ENCODE assay signal across 1 fruit fly cellular context in the genomic region with DNA sequence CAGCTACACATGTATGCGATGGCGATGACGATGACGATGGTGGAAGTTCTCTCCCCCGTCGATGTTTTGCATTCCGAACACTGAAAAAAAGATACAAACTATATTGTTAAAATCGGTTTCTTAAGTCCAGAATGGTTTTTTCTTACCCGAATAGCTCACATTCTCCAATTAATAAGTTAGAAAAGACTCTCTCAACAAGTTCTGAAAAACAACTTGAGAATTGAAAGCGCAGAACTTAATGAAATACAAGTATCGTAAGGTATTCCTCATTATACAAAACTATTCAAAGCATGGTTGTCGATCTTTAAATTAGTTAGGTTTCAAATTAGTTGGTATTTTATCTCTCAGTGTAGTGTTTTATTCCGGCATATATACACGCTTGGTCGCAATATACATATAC.
TF ChIP-seq lines count a peak whose summit lies in the region.

No protein-coding gene starts in this region.

TF ChIP-seq in whole organism, prepupa, 60 proteins besides CTCF, POLR2A, EP300 and RAD21 (continued from another document):
- peak; percentile 16 for TF ChIP-seq CG6792 (GFP tag; optimal IDR thresholded peaks at IDR 0.05; lab: Kevin White, UChicago)
- peak; percentile 34 for TF ChIP-seq CG7368 (GFP tag; optimal IDR thresholded peaks at IDR 0.05; lab: Kevin White, UChicago)
- TF ChIP-seq CG3032 (tag; optimal IDR thresholded peaks at IDR 0.05; lab: Kevin White, UChicago): peak; percentile 51
- no peak for TF ChIP-seq CG6163 (GFP tag; IDR thresholded peaks at IDR 0.05; lab: Robert Waterston, UW)
- TF ChIP-seq CG10631 (GFP tag; optimal IDR thresholded peaks at IDR 0.05; lab: Kevin White, UChicago): peak; percentile 40
- peak; percentile 14 for TF ChIP-seq achi (GFP tag; optimal IDR thresholded peaks at IDR 0.05; lab: Kevin White, UChicago)
- TF ChIP-seq dac (GFP tag; optimal IDR thresholded peaks at IDR 0.05; lab: Kevin White, UChicago): no peak
- peak; percentile 50 for TF ChIP-seq esn (GFP tag; optimal IDR thresholded peaks at IDR 0.05; lab: Kevin White, UChicago)
- peak; percentile 29 for TF ChIP-seq Hr39 (GFP tag; optimal IDR thresholded peaks at IDR 0.05; lab: Kevin White, UChicago)
- no peak for TF ChIP-seq Hr4 (GFP tag; optimal IDR thresholded peaks at IDR 0.05; lab: Kevin White, UChicago)
- TF ChIP-seq pdm3 (GFP tag; optimal IDR thresholded peaks at IDR 0.05; lab: Kevin White, UChicago): peak; percentile 4
- TF ChIP-seq CG15336 (GFP tag; IDR thresholded peaks at IDR 0.05; lab: Robert Waterston, UW): no peak
- TF ChIP-seq fd85E (GFP tag; optimal IDR thresholded peaks at IDR 0.05; lab: Kevin White, UChicago): no peak
- TF ChIP-seq CG3919 (GFP tag; optimal IDR thresholded peaks at IDR 0.05; lab: Kevin White, UChicago): peak; percentile 50
- peak; percentile 9 for TF ChIP-seq fd59A (GFP tag; optimal IDR thresholded peaks at IDR 0.05; lab: Kevin White, UChicago)
- no peak for TF ChIP-seq CG16779 (tag; optimal IDR thresholded peaks at IDR 0.05; lab: Kevin White, UChicago)
- TF ChIP-seq Ets21C (GFP tag; optimal IDR thresholded peaks at IDR 0.05; lab: Kevin White, UChicago): peak; percentile 9
- no peak for TF ChIP-seq fkh (GFP tag; optimal IDR thresholded peaks at IDR 0.05; lab: Kevin White, UChicago)
- TF ChIP-seq CG9139 (GFP tag; optimal IDR thresholded peaks at IDR 0.05; lab: Kevin White, UChicago): peak; percentile 38
- TF ChIP-seq Lpt (GFP tag; optimal IDR thresholded peaks at IDR 0.05; lab: Kevin White, UChicago): no peak
- no peak for TF ChIP-seq salr (GFP tag; optimal IDR thresholded peaks at IDR 0.05; lab: Kevin White, UChicago)
- peak; percentile 84 for TF ChIP-seq Eip78C (GFP tag; lab: Kevin White, UChicago)
- peak; percentile 59 for TF ChIP-seq cyc (GFP tag; optimal IDR thresholded peaks at IDR 0.05; lab: Kevin White, UChicago)
- no peak for TF ChIP-seq Eip93F (GFP tag; optimal IDR thresholded peaks at IDR 0.05; lab: Kevin White, UChicago)
- peak; percentile 32 for TF ChIP-seq OdsH (GFP tag; optimal IDR thresholded peaks at IDR 0.05; lab: Kevin White, UChicago)
- TF ChIP-seq CG4318 (GFP tag; optimal IDR thresholded peaks at IDR 0.05; lab: Kevin White, UChicago): no peak
- peak; percentile 63 for TF ChIP-seq spab (GFP tag; optimal IDR thresholded peaks at IDR 0.05; lab: Kevin White, UChicago)
- TF ChIP-seq CG11762 (GFP tag; optimal IDR thresholded peaks at IDR 0.05; lab: Kevin White, UChicago; ENCODE audit: insufficient read depth): no peak
- peak; percentile 24 for TF ChIP-seq acj6 (GFP tag; optimal IDR thresholded peaks at IDR 0.05; lab: Kevin White, UChicago)
- no peak for TF ChIP-seq CG6854 (GFP tag; optimal IDR thresholded peaks at IDR 0.05; lab: Kevin White, UChicago)
- peak; percentile 69 for TF ChIP-seq CG10669 (GFP tag; optimal IDR thresholded peaks at IDR 0.05; lab: Kevin White, UChicago)
- TF ChIP-seq CG11294 (GFP tag; IDR thresholded peaks at IDR 0.05; lab: Robert Waterston, UW): no peak
- TF ChIP-seq CG32006 (GFP tag; optimal IDR thresholded peaks at IDR 0.05; lab: Kevin White, UChicago): no peak
